Worm (Caenorhabditis elegans): ENCODE measurements around the gene T26A5.2.

DNA sequence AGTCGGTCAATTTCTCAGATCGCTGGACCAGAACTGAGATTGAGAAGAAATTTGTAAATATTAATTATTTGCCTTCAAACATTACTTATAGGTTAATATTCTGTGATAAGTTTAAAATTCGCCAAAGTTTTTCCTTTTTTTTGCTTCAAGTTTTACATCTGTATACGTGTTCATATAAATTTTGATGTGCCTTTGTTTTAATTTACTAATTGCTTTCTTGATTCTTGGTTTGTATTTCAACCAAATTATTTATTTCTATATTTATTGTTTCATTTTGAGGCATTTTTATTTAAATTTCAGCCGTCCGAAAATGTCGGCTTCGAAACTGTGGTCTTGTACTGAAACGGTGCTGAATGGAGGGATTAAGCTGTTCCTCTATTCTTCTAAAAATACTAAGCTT, 30.8 kb upstream of the T26A5.2 start, which contains the start of gene C05D11.1:
- TF ChIP-seq tab-1 (GFP tag; IDR thresholded peaks at IDR 0.05) (no peak), flt-1 (GFP tag; IDR thresholded peaks at IDR 0.05) (no peak), ref-1 (GFP tag; conservative IDR thresholded peaks at IDR 0.05) (no peak), klf-2 (GFP tag; conservative IDR thresholded peaks at IDR 0.05) (no peak), ztf-23 (GFP tag; IDR thresholded peaks at IDR 0.05) (no peak), med-1 (GFP tag; optimal IDR thresholded peaks at IDR 0.05; ENCODE audit: insufficient read depth) (no peak), ztf-29 (GFP tag; IDR thresholded peaks at IDR 0.05) (no peak)
